Worm (Caenorhabditis elegans) whole organism, L3 larva: ENCODE measurements around the gene cnp-2.
A peak's percentile ranks its signal among the peaks of the same experiment; 100 is the strongest.

ENCODE experiments used
- ZK546.5 ChIP-seq: sonication (generic microtip); optimal IDR thresholded peaks from 2 replicates; lab custom pipeline; 2017; ENCODE audit warnings: missing biosample characterization, missing genetic modification characterization
- aly-2 ChIP-seq: fragments of 150-350 bp; optimal IDR thresholded peaks from 2 replicates; lab custom pipeline; 2014; ENCODE audit warnings: missing biosample characterization, missing genetic modification characterization
- ama-1 ChIP-seq: fragments of 150-350 bp; optimal IDR thresholded peaks from 2 replicates; lab custom pipeline; 2018
- ceh-16 ChIP-seq: sonication (generic microtip); optimal IDR thresholded peaks from 2 replicates; lab custom pipeline; 2017; ENCODE audit warnings: missing biosample characterization, missing genetic modification characterization
- ceh-28 ChIP-seq: fragments of 150-350 bp; optimal IDR thresholded peaks from 2 replicates; lab custom pipeline; 2014; ENCODE audit warnings: missing biosample characterization, missing genetic modification reagents, missing genetic modification characterization
- ceh-82 ChIP-seq: fragments of 150-350 bp; optimal IDR thresholded peaks from 2 replicates; lab custom pipeline; 2014; ENCODE audit warnings: missing biosample characterization, missing genetic modification characterization
- daf-12 ChIP-seq: fragments of 150-350 bp; optimal IDR thresholded peaks from 2 replicates; lab custom pipeline; 2014; ENCODE audit warnings: missing biosample characterization, missing genetic modification reagents, missing genetic modification characterization
- egl-27 ChIP-seq: sonication (generic microtip); optimal IDR thresholded peaks from 4 replicates; lab custom pipeline; 2017; ENCODE audit warnings: missing biosample characterization, missing genetic modification reagents, missing genetic modification characterization
- egl-5 ChIP-seq: fragments of 150-350 bp; optimal IDR thresholded peaks from 2 replicates; lab custom pipeline; 2017; ENCODE audit warnings: missing biosample characterization, missing genetic modification reagents, missing genetic modification characterization, inconsistent platforms
- elt-2 ChIP-seq: sonication (generic microtip); optimal IDR thresholded peaks from 2 replicates; lab custom pipeline; 2016; ENCODE audit warnings: missing genetic modification reagents, mild to moderate bottlenecking, missing genetic modification characterization, missing compliant biosample characterization
- elt-3 ChIP-seq, 3 experiments: fragments of 150-350 bp in 1 of 3; sonication (generic microtip) in 2 of 3; optimal IDR thresholded peaks; 2 replicates in 2 of 3; 4 replicates in 1 of 3; lab custom pipeline; 2014 to 2017; ENCODE audit warnings: missing biosample characterization in 3 of 3, missing genetic modification characterization in 3 of 3
- eor-1 ChIP-seq, 2 experiments: fragments of 150-350 bp; optimal IDR thresholded peaks; 2 replicates each; lab custom pipeline; 2014 to 2018; ENCODE audit warnings: missing biosample characterization in 2 of 2, missing genetic modification characterization in 2 of 2
- fkh-2 ChIP-seq: fragments of 150-350 bp; optimal IDR thresholded peaks from 2 replicates; lab custom pipeline; 2014; ENCODE audit warnings: missing biosample characterization, missing genetic modification reagents, missing genetic modification characterization
- fos-1 ChIP-seq: fragments of 150-350 bp; optimal IDR thresholded peaks from 2 replicates; lab custom pipeline; 2014; ENCODE audit warnings: missing biosample characterization, missing genetic modification characterization
- hmg-11 ChIP-seq: sonication (generic microtip); optimal IDR thresholded peaks from 2 replicates; lab custom pipeline; 2016; ENCODE audit warnings: missing genetic modification characterization, missing compliant biosample characterization
- jun-1 ChIP-seq: fragments of 150-350 bp; optimal IDR thresholded peaks from 2 replicates; lab custom pipeline; 2014; ENCODE audit warnings: missing biosample characterization, missing genetic modification reagents, missing genetic modification characterization
- lin-15B ChIP-seq: fragments of 150-350 bp; optimal IDR thresholded peaks from 2 replicates; lab custom pipeline; 2014; ENCODE audit warnings: missing biosample characterization, missing genetic modification characterization
- lin-39 ChIP-seq: fragments of 150-350 bp; optimal IDR thresholded peaks from 2 replicates; lab custom pipeline; 2018; ENCODE audit warnings: missing biosample characterization, missing genetic modification reagents, missing genetic modification characterization
- lsy-12 ChIP-seq: sonication (generic microtip); optimal IDR thresholded peaks from 2 replicates; lab custom pipeline; 2016; ENCODE audit warnings: mild to moderate bottlenecking, missing genetic modification characterization, missing compliant biosample characterization
- mdl-1 ChIP-seq: fragments of 150-350 bp; optimal IDR thresholded peaks from 2 replicates; lab custom pipeline; 2014; ENCODE audit warnings: missing biosample characterization, missing genetic modification characterization
- nfya-1 ChIP-seq: sonication (generic microtip); optimal IDR thresholded peaks from 2 replicates; lab custom pipeline; 2017; ENCODE audit warnings: missing genetic modification characterization, mild to moderate bottlenecking, missing compliant biosample characterization, antibody characterized with exemption, moderate library complexity; ENCODE audit not compliant: insufficient read depth
- nhr-11 ChIP-seq: fragments of 150-350 bp; optimal IDR thresholded peaks from 2 replicates; lab custom pipeline; 2014; ENCODE audit warnings: missing biosample characterization, missing genetic modification characterization
- nhr-12 ChIP-seq: fragments of 150-350 bp; optimal IDR thresholded peaks from 2 replicates; lab custom pipeline; 2014; ENCODE audit warnings: missing biosample characterization, missing genetic modification characterization
- nhr-23 ChIP-seq: fragments of 150-350 bp; optimal IDR thresholded peaks from 2 replicates; lab custom pipeline; 2014; ENCODE audit warnings: missing biosample characterization, missing genetic modification reagents, missing genetic modification characterization
- nhr-237 ChIP-seq: fragments of 150-350 bp; optimal IDR thresholded peaks from 2 replicates; lab custom pipeline; 2014; ENCODE audit warnings: missing biosample characterization, missing genetic modification characterization
- nhr-28 ChIP-seq: fragments of 150-350 bp; optimal IDR thresholded peaks from 2 replicates; lab custom pipeline; 2014; ENCODE audit warnings: missing biosample characterization, missing genetic modification characterization
- nhr-43 ChIP-seq: sonication (generic microtip); optimal IDR thresholded peaks from 2 replicates; lab custom pipeline; 2016; ENCODE audit warnings: mild to moderate bottlenecking, missing genetic modification characterization, missing compliant biosample characterization; ENCODE audit not compliant: poor library complexity, severe bottlenecking
- nhr-76 ChIP-seq: fragments of 150-350 bp; sonication (generic microtip); optimal IDR thresholded peaks from 5 replicates; lab custom pipeline; 2014; ENCODE audit warnings: missing biosample characterization, missing genetic modification characterization
- pha-4 ChIP-seq: fragments of 150-350 bp; optimal IDR thresholded peaks from 2 replicates; lab custom pipeline; 2014; ENCODE audit warnings: missing biosample characterization, missing genetic modification reagents, missing genetic modification characterization
- pqm-1 ChIP-seq: fragments of 150-350 bp; optimal IDR thresholded peaks from 2 replicates; lab custom pipeline; 2017; ENCODE audit warnings: missing biosample characterization, missing genetic modification characterization, inconsistent platforms
- sea-2 ChIP-seq: fragments of 150-350 bp; sonication (generic microtip); optimal IDR thresholded peaks from 4 replicates; lab custom pipeline; 2014; ENCODE audit warnings: missing biosample characterization, missing genetic modification reagents, missing genetic modification characterization
- skn-1 ChIP-seq: fragments of 150-350 bp; optimal IDR thresholded peaks from 2 replicates; lab custom pipeline; 2014; ENCODE audit warnings: missing biosample characterization, missing genetic modification characterization
- snpc-4 ChIP-seq: fragments of 150-350 bp; optimal IDR thresholded peaks from 2 replicates; lab custom pipeline; 2014; ENCODE audit warnings: missing biosample characterization, missing genetic modification characterization
- tbx-2 ChIP-seq: sonication (generic microtip); optimal IDR thresholded peaks from 2 replicates; lab custom pipeline; 2016; ENCODE audit warnings: mild to moderate bottlenecking, missing genetic modification characterization, missing compliant biosample characterization
- unc-39 ChIP-seq: sonication (generic microtip); optimal IDR thresholded peaks from 4 replicates; lab custom pipeline; 2017; ENCODE audit warnings: missing biosample characterization, missing genetic modification characterization
- unc-62 ChIP-seq: fragments of 150-350 bp; sonication (generic microtip); optimal IDR thresholded peaks from 4 replicates; lab custom pipeline; 2014; ENCODE audit warnings: missing biosample characterization, missing genetic modification reagents, missing genetic modification characterization
- zag-1 ChIP-seq: fragments of 150-350 bp; optimal IDR thresholded peaks from 2 replicates; lab custom pipeline; 2014; ENCODE audit warnings: missing biosample characterization, missing genetic modification characterization
- ztf-11 ChIP-seq: fragments of 150-350 bp; optimal IDR thresholded peaks from 2 replicates; lab custom pipeline; 2014; ENCODE audit warnings: missing biosample characterization, missing genetic modification characterization
- ztf-4 ChIP-seq: fragments of 150-350 bp; optimal IDR thresholded peaks from 2 replicates; lab custom pipeline; 2014; ENCODE audit warnings: missing biosample characterization, missing genetic modification characterization

Gene cnp-2

DNA sequence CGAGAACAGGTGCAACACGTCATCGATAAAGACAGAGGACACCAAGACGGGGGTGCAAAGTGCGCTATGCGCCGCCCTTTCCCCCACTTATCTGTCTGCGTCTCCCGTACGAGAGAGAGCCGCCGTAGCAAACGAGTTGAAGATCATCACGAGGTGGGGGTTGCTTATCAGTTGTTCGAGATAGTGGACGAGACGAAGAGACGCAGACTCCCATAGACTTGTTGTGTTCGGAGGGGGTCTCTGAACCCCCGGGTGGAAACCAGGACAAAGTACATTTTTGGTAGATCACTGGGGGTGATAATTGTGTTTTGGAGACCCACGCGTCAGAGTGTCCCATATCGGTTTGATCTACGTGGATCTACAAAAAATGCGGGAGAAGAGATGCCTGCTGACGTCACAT, 38.2 kb downstream of the cnp-2 start (continued):
- TF ChIP-seq daf-12 (tag; lab: Kevin White, UChicago) (no peak), ztf-4 (tag; lab: Kevin White, UChicago) (peak; percentile 80), hmg-11 (tag; lab: Kevin White, UChicago) (peak; percentile 2), mdl-1 (tag; lab: Kevin White, UChicago) (peak; percentile 76), sea-2 (GFP tag; lab: Kevin White, UChicago) (no peak), aly-2 (tag; lab: Kevin White, UChicago) (no peak), jun-1 (tag; lab: Kevin White, UChicago) (peak; percentile 87), nhr-11 (tag; lab: Kevin White, UChicago) (peak; percentile 69), fos-1 (peak; percentile 14), egl-27 (tag; lab: Kevin White, UChicago) (peak; percentile 58), nhr-237 (tag; lab: Kevin White, UChicago) (no peak), snpc-4 (peak; percentile 48)
- TF ChIP-seq, all 47 proteins: peak for 24

ce11 chrII:12799364-12799763, 38.8 kb downstream of the cnp-2 start:
- no peak for TF ChIP-seq nhr-28 (tag; lab: Kevin White, UChicago)
- TF ChIP-seq egl-27 (tag; lab: Kevin White, UChicago): no peak
- TF ChIP-seq nfya-1: no peak
- TF ChIP-seq unc-62 (GFP tag; lab: Kevin White, UChicago): no peak
- TF ChIP-seq nhr-43 (tag; lab: Kevin White, UChicago): no peak
- no peak for TF ChIP-seq sea-2 (GFP tag; lab: Kevin White, UChicago)
- TF ChIP-seq hmg-11 (tag; lab: Kevin White, UChicago): no peak
- TF ChIP-seq fkh-2 (tag; lab: Kevin White, UChicago): no peak
- no peak for TF ChIP-seq pqm-1 (tag; lab: Kevin White, UChicago)
- no peak for TF ChIP-seq ZK546.5 (tag; lab: Kevin White, UChicago)
- TF ChIP-seq lin-39 (tag; lab: Kevin White, UChicago): no peak
- no peak for TF ChIP-seq lsy-12
- TF ChIP-seq ceh-28: no peak
- TF ChIP-seq ceh-82: no peak
- TF ChIP-seq fos-1: no peak
- no peak for TF ChIP-seq snpc-4
- TF ChIP-seq tbx-2 (tag; lab: Kevin White, UChicago): no peak
- no peak for TF ChIP-seq elt-2 (tag; lab: Kevin White, UChicago)

DNA sequence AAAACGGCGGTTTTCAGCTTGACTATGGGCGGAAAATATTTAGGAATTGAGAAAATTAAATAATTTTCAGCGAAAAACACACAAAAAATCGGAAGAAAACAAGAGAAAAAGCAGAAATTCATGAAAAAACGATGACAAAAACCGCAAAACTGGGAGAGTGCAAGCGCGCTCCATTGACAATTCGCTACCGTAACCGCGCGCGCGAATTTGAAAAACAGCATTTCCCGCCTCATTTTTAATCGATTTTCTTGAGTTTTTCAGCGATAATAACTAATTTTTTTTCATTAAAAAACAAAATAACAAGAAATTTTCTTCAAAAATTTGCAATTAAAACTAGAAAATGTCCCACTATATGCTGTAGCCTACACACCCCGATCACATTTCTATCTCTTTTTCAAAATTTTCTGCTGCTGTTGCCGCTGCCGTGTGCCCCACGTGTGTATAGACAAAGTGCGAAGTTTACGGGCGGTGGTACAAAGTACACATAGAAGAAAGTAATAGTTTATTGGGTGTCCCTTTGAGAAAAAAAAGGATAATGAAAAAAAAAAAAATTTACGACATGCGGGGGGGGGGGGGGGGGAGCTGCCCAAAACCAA, 39.4 kb downstream of the cnp-2 start:
- TF ChIP-seq eor-1 (tag; optimal IDR thresholded peaks at IDR 0.05; lab: Kevin White, UChicago) (no peak), egl-5 (no peak), tbx-2 (tag; lab: Kevin White, UChicago) (no peak), egl-27 (tag; lab: Kevin White, UChicago) (no peak), nhr-12 (tag; lab: Kevin White, UChicago) (no peak), nhr-11 (tag; lab: Kevin White, UChicago) (peak; percentile 43), nfya-1 (peak; percentile 32), nhr-23 (tag; lab: Kevin White, UChicago) (peak; percentile 18), zag-1 (tag; lab: Kevin White, UChicago) (no peak), elt-2 (tag; lab: Kevin White, UChicago) (peak; percentile 15), sea-2 (GFP tag; lab: Kevin White, UChicago) (no peak), pha-4 (peak; percentile 18), unc-62 (GFP tag; lab: Kevin White, UChicago) (no peak), nhr-43 (tag; lab: Kevin White, UChicago) (peak; percentile 7), ceh-28 (no peak), ztf-11 (tag; lab: Kevin White, UChicago) (no peak), elt-3 (tag; optimal IDR thresholded peaks at IDR 0.05; lab: Kevin White, UChicago) (no peak), skn-1 (no peak), lin-39 (tag; lab: Kevin White, UChicago) (no peak), lin-15B (peak; percentile 0)

ce11 chrII:12805161-12805560, 44.6 kb downstream of the cnp-2 start, which contains the start of the genes Y46G5A.18 and Y46G5A.47:
TSS of gene Y46G5A.18 (minus strand) at chrII:12805261.
TSS of gene Y46G5A.47 (minus strand) at chrII:12805306.
- no peak for TF ChIP-seq fos-1
- TF ChIP-seq zag-1 (tag; lab: Kevin White, UChicago): no peak
- TF ChIP-seq nfya-1: no peak
- no peak for TF ChIP-seq nhr-76 (tag; lab: Kevin White, UChicago)
- TF ChIP-seq ama-1 (lab: Kevin White, UChicago): no peak
- TF ChIP-seq unc-39 (tag; lab: Kevin White, UChicago): no peak
- no peak for TF ChIP-seq eor-1 (tag; optimal IDR thresholded peaks at IDR 0.05; lab: Kevin White, UChicago)
- TF ChIP-seq ceh-16 (tag; lab: Kevin White, UChicago): no peak
